Worm (Caenorhabditis elegans) whole organism, L2 larva: ENCODE results near the gene T28C6.11.

Source experiments
- ceh-82 ChIP-seq: fragments of 150-350 bp; optimal IDR thresholded peaks from 2 replicates; lab custom pipeline; 2014; ENCODE audit warnings: missing biosample characterization, missing genetic modification characterization
- snpc-4 ChIP-seq: fragments of 150-350 bp; optimal IDR thresholded peaks from 2 replicates; lab custom pipeline; 2014; ENCODE audit warnings: missing biosample characterization, missing genetic modification characterization

DNA sequence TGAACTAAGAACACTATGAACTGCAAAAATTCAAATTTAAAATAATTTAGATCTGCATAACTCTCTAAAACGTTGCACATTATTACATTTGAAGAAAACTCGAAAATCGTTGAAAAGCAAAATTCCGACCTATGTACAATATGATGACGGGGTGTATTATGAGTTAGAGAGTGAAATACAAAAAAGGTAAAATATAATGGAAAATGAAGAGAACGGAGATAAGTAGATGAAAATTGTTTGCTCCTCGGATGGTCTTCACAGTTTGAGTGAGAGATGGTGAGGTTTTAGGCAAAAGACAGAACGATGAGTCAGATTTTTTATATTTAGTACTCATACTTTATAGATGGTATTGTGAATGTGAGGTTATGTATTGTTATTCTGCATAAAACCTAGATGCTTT, 32.7 kb downstream of the T28C6.11 start:
- TF ChIP-seq snpc-4 (tag; lab: Kevin White, UChicago) (no peak), ceh-82 (tag; lab: Kevin White, UChicago) (no peak)
